Worm (Caenorhabditis elegans): ENCODE results near the gene C18B10.6.

The C18B10.6 gene

DNA sequence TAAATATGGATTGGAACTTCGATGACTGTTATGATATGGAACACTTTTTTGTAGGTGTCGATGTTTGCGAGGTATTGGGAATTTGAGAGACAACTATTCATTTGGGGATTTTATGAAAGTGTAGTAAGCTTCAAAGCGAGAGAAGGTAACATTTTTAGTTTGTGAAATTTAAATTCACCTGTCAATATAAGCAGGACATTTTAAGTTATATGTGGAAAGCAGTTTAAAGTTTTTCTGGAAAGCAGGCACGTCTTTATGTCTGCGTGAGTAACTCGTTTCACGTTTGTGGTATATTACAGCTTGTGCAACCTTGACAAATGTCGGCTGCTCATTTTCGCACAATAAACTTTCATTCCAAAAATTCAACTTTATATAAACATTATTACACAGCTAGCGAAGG lies 23.4 kb upstream of the C18B10.6 start, which contains the start of gene srh-229:
Gene srh-229, minus strand, starts transcription at position 101 of the 400 bp plus-strand sequence.
- no peak for TF ChIP-seq nhr-71 (tag; optimal IDR thresholded peaks at IDR 0.05)
- TF ChIP-seq aha-1 (tag; optimal IDR thresholded peaks at IDR 0.05), result no peak

DNA sequence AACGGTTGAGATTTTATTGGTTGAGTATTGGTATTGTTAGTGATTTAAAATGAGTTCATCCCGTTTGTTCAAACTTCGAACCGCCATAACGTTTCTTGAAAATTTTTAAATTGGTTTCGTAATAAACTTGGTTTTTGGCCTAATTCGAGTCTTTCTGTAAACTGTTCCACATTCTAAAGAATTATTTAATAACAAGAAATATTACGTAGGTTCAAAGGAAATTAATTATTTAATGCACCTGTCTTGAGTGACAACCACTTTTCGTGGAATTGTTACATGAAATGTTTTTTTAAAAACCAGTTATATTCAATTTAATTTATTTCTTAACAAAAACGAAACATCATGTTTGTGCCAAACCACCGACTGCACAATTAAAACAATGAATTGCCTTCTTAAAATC lies 20.3 kb upstream of the C18B10.6 start:
- no peak for TF ChIP-seq dsc-1 (tag; optimal IDR thresholded peaks at IDR 0.05)
- no peak for TF ChIP-seq blmp-1 (tag; optimal IDR thresholded peaks at IDR 0.05)
- TF ChIP-seq pax-3 (tag; optimal IDR thresholded peaks at IDR 0.05), result no peak
- no peak for TF ChIP-seq zag-1 (tag; optimal IDR thresholded peaks at IDR 0.05)
- no peak for TF ChIP-seq ztf-4 (tag; optimal IDR thresholded peaks at IDR 0.05)
- TF ChIP-seq nhr-47 (tag; optimal IDR thresholded peaks at IDR 0.05), result peak; percentile 25
- TF ChIP-seq isw-1 (GFP tag; IDR thresholded peaks at IDR 0.05), result no peak
- TF ChIP-seq nhr-76 (tag; optimal IDR thresholded peaks at IDR 0.05), result no peak
- TF ChIP-seq nhr-237 (tag; optimal IDR thresholded peaks at IDR 0.05), result no peak
- peak; percentile 96 for TF ChIP-seq hlh-4 (tag; optimal IDR thresholded peaks at IDR 0.05)
- peak; percentile 40 for TF ChIP-seq nhr-71 (tag; optimal IDR thresholded peaks at IDR 0.05)
- TF ChIP-seq snpc-4 (tag; optimal IDR thresholded peaks at IDR 0.05), result no peak
- TF ChIP-seq lin-13 (GFP tag; optimal IDR thresholded peaks at IDR 0.05), result no peak
- TF ChIP-seq Y116A8C.19 (tag; optimal IDR thresholded peaks at IDR 0.05; ENCODE audit: borderline replicate concordance), result no peak
- TF ChIP-seq efl-1 (optimal IDR thresholded peaks at IDR 0.05), result no peak
- TF ChIP-seq efl-1 (GFP tag; optimal IDR thresholded peaks at IDR 0.05 in 1 of 2), result no peak
- no peak for TF ChIP-seq ces-1 (GFP tag; optimal IDR thresholded peaks at IDR 0.05)
- TF ChIP-seq hlh-17 (GFP tag; optimal IDR thresholded peaks at IDR 0.05; ENCODE audit: borderline replicate concordance), result no peak
- TF ChIP-seq egl-13 (tag; optimal IDR thresholded peaks at IDR 0.05), result no peak

DNA sequence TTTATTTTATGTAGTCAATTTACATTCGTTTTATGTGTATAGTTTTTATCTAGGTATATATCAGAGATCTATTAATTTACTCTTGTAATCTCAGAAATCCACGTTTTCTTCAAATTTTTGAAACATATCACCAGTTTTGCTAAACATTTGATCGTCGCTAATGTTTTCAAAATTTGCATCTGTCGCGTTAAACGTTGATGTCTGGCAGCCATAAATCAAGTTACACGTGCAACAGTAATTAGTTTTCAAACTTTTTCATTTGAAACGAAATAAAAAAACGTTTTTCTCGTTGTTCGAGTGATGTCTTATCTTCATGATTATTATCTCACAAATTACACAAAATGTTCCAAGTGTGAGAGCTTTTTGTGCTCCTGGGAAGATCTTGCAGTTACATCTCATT lies 16.6 kb upstream of the C18B10.6 start, which contains the start of gene srh-79:
Gene srh-79, plus strand, starts transcription at position 301 of the 400 bp plus-strand sequence.
- no peak for TF ChIP-seq ceh-63 (GFP tag; optimal IDR thresholded peaks at IDR 0.05)
- no peak for TF ChIP-seq swsn-7 (tag; optimal IDR thresholded peaks at IDR 0.05)
- no peak for TF ChIP-seq lin-39 (tag; optimal IDR thresholded peaks at IDR 0.05)
- TF ChIP-seq xbp-1 (tag; optimal IDR thresholded peaks at IDR 0.05), result no peak
- TF ChIP-seq C04F5.9 (tag; optimal IDR thresholded peaks at IDR 0.05), result no peak
- no peak for TF ChIP-seq nhr-237 (tag; optimal IDR thresholded peaks at IDR 0.05)
- no peak for TF ChIP-seq egl-13 (tag; optimal IDR thresholded peaks at IDR 0.05)
- TF ChIP-seq snpc-4 (tag; optimal IDR thresholded peaks at IDR 0.05), result no peak
- no peak for TF ChIP-seq nhr-85 (tag)

DNA sequence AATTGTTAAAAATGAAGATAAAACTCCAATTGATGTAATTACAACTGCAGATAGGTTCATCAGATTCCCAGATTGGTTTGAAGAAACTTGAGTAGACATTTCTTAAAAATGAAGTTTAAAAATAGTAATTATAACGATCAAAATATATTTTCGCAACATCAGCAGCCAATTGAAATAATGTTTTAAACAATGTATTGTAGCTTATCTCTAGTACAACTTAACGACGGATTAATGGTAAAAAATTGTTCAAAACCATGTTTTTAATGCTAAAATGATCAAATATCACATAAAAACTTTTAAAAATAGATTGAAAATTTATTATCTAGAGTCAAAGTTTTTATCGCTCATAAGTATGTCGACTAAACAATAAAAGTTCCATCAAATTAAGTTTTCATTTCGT lies 14.3 kb upstream of the C18B10.6 start, which contains the start of gene srbc-11:
Gene srbc-11, minus strand, starts transcription at position 101 of the 400 bp plus-strand sequence.
- TF ChIP-seq aly-2 (tag; optimal IDR thresholded peaks at IDR 0.05) (no peak), aha-1 (tag; optimal IDR thresholded peaks at IDR 0.05) (no peak)

DNA sequence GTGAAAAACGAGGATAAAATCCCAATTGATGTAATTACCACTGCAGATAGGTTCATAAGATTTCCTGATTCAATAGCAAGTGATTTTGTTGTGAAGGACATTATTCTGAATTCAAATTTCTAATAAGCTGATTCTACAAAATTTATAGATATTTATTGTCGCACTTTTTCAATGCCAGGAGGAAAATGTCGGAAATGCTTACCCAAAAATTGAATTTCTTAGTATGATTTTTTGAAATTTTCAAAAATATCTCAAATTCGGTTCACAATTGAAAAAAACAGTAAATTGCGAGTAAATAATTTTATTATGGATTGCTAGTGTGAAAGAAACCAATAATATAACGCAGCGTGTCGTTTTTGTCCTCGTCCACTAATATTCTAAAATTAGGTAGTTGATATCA lies 12.1 kb upstream of the C18B10.6 start, which contains the start of gene srbc-10:
Gene srbc-10, minus strand, starts transcription at position 101 of the 400 bp plus-strand sequence.
- TF ChIP-seq dsc-1 (tag; optimal IDR thresholded peaks at IDR 0.05), result no peak
- no peak for TF ChIP-seq mab-9 (GFP tag; IDR thresholded peaks at IDR 0.05)
- TF ChIP-seq blmp-1 (tag; optimal IDR thresholded peaks at IDR 0.05), result no peak
- no peak for TF ChIP-seq grh-1 (GFP tag; IDR thresholded peaks at IDR 0.05)
- TF ChIP-seq pax-3 (tag; optimal IDR thresholded peaks at IDR 0.05), result no peak
- TF ChIP-seq nhr-90 (tag; optimal IDR thresholded peaks at IDR 0.05; ENCODE audit: poor library complexity), result no peak
- no peak for TF ChIP-seq nhr-85 (tag)
- TF ChIP-seq efl-1 (optimal IDR thresholded peaks at IDR 0.05), result no peak
- peak in 1 of 2 experiments; percentile 55 for TF ChIP-seq efl-1 (GFP tag; optimal IDR thresholded peaks at IDR 0.05 in 1 of 2)

DNA sequence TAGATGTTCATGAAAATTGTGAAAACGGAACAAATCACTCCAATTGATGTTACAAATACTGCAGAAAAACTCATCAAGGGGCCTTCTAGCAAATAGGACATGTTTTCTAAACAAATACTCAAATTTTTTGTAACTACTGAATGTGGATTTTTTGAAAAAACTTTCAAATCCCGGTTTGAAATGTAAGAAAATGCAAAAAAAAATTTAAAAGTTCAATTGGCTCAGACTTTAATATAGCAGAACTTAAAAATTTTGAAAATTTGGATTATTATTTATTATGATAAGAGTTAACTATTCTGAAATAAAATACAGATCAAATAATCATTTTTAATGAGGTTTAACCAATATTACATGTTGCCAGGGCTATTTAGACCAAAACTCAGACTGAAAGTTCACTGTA lies 9.5 kb upstream of the C18B10.6 start, which contains the start of gene srbc-9:
Gene srbc-9, minus strand, starts transcription at position 101 of the 400 bp plus-strand sequence.
- TF ChIP-seq sup-37 (GFP tag; optimal IDR thresholded peaks at IDR 0.05), result no peak
